Fruit fly (Drosophila melanogaster): ENCODE measurements around the gene CG9016.

DNA sequence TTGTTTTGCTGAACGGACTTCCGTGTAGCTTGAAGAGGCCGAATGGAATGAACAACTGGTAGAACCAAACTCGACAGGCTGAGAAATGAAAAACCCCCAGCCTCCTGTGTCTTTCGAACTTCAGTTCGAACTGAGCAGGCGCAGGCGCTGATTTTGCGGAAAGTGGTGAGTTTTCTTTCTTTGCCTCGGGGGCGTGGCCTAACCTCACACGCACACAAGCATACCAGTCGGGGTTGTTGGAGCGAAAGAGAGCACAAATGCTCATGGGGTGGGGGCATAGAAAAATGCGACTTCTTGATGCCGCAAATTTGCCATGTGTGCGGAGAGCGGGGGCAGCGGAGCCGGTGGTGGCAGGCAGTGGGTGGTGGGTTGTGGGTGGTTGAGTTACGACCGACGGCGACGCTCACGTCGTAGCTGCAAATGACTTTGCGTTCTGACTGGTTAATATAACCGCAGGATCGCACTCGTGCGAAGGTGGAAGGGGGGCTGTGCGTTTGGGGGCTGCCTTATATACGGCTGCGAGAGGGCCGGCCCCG, at the start of gene CG9016:
- TF ChIP-seq CG10348 (GFP tag; IDR thresholded peaks at IDR 0.05) (no peak), rn (GFP tag; IDR thresholded peaks at IDR 0.05) (no peak), CG17806 (tag; optimal IDR thresholded peaks at IDR 0.05) (no peak), CG32121 (GFP tag; IDR thresholded peaks at IDR 0.05) (no peak), Snoo (tag; optimal IDR thresholded peaks at IDR 0.05) (no peak), CG15710 (tag; optimal IDR thresholded peaks at IDR 0.05) (no peak), CG4496 (GFP tag; IDR thresholded peaks at IDR 0.05) (no peak), CG8159 (tag; optimal IDR thresholded peaks at IDR 0.05) (no peak), EcR (GFP tag; optimal IDR thresholded peaks at IDR 0.05) (no peak), gl (tag; optimal IDR thresholded peaks at IDR 0.05) (no peak), CG13204 (GFP tag; optimal IDR thresholded peaks at IDR 0.05) (no peak), Pif1B (GFP tag; optimal IDR thresholded peaks at IDR 0.05) (no peak)
